Worm (Caenorhabditis elegans): ENCODE measurements around the gene K10B2.4.

Gene K10B2.4

DNA sequence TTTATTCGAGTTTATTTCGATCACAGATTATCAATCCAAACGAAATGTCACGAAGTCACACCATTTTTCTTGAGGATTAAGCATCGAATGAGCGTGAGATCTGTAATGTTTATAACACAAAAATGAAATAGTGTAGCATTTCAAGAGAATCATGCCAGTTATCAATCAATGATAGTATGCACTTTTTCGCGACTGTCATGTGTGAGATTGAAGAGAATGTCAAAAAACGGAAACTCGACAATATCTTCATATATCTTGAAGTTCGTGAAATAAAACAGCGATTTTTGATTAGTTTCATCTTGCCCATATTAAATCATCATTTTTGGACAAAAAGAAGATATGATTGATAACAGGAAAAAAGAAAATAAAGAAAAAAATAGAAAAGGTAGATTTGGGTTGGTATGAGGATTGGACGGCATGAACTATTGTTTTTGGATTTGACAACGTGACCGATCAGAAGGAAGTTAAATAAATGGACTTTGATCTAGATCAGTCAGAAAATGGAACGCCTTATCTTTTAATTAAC lies 18.3 kb upstream of the K10B2.4 start:
- no peak for TF ChIP-seq jun-1 (tag; optimal IDR thresholded peaks at IDR 0.05)
- no peak for TF ChIP-seq ets-5 (GFP tag; IDR thresholded peaks at IDR 0.05)
- TF ChIP-seq unc-30 (tag; optimal IDR thresholded peaks at IDR 0.05), result no peak
- TF ChIP-seq grh-1 (GFP tag; IDR thresholded peaks at IDR 0.05), result no peak
- no peak for TF ChIP-seq irx-1 (tag; optimal IDR thresholded peaks at IDR 0.05)
- no peak for TF ChIP-seq mab-9 (GFP tag; IDR thresholded peaks at IDR 0.05)
- no peak for TF ChIP-seq mep-1 (tag; optimal IDR thresholded peaks at IDR 0.05)
- TF ChIP-seq unc-98 (GFP tag; IDR thresholded peaks at IDR 0.05), result no peak
- TF ChIP-seq aly-2 (tag; optimal IDR thresholded peaks at IDR 0.05), result no peak
- TF ChIP-seq efl-1 (optimal IDR thresholded peaks at IDR 0.05), result no peak
- TF ChIP-seq efl-1 (GFP tag; optimal IDR thresholded peaks at IDR 0.05 in 1 of 2), result no peak
- TF ChIP-seq aha-1 (tag; optimal IDR thresholded peaks at IDR 0.05), result no peak
- peak; percentile 73 for TF ChIP-seq blmp-1 (tag; optimal IDR thresholded peaks at IDR 0.05)
- no peak for TF ChIP-seq ztf-4 (tag; optimal IDR thresholded peaks at IDR 0.05)
- TF ChIP-seq nhr-12 (tag; optimal IDR thresholded peaks at IDR 0.05), result no peak
- peak; percentile 5 for TF ChIP-seq tbx-2 (tag; optimal IDR thresholded peaks at IDR 0.05)
- TF ChIP-seq pag-3 (tag; optimal IDR thresholded peaks at IDR 0.05; ENCODE audit: borderline replicate concordance, insufficient read depth), result no peak
- no peak for TF ChIP-seq nhr-76 (tag; optimal IDR thresholded peaks at IDR 0.05)
- TF ChIP-seq nhr-47 (tag; optimal IDR thresholded peaks at IDR 0.05), result no peak
- no peak for TF ChIP-seq fkh-4 (tag; optimal IDR thresholded peaks at IDR 0.05; ENCODE audit: borderline replicate concordance)
- TF ChIP-seq ceh-82 (tag; optimal IDR thresholded peaks at IDR 0.05), result no peak
- TF ChIP-seq lin-14 (GFP tag; optimal IDR thresholded peaks at IDR 0.05), result no peak
- no peak for TF ChIP-seq ceh-8 (GFP tag; optimal IDR thresholded peaks at IDR 0.05)
- no peak for TF ChIP-seq pqm-1 (tag; optimal IDR thresholded peaks at IDR 0.05)
- peak; percentile 54 for TF ChIP-seq nhr-71 (tag; optimal IDR thresholded peaks at IDR 0.05)
- TF ChIP-seq vab-15 (tag; optimal IDR thresholded peaks at IDR 0.05), result no peak
- TF ChIP-seq xbp-1 (tag; optimal IDR thresholded peaks at IDR 0.05), result no peak
- TF ChIP-seq rnt-1 (tag; optimal IDR thresholded peaks at IDR 0.05), result no peak
- no peak for TF ChIP-seq dpl-1 (GFP tag; optimal IDR thresholded peaks at IDR 0.05)
- TF ChIP-seq nhr-19 (GFP tag; conservative IDR thresholded peaks at IDR 0.05), result no peak
- no peak for TF ChIP-seq tlp-1 (tag; optimal IDR thresholded peaks at IDR 0.05)
- TF ChIP-seq snpc-4 (tag; optimal IDR thresholded peaks at IDR 0.05), result no peak
- no peak for TF ChIP-seq C04F5.9 (tag; optimal IDR thresholded peaks at IDR 0.05)
- TF ChIP-seq ztf-11 (tag; optimal IDR thresholded peaks at IDR 0.05), result no peak
- TF ChIP-seq nhr-20 (tag; optimal IDR thresholded peaks at IDR 0.05), result peak; percentile 36
- TF ChIP-seq elt-2 (tag; optimal IDR thresholded peaks at IDR 0.05), result no peak
- peak; percentile 27 for TF ChIP-seq snu-23 (GFP tag; optimal IDR thresholded peaks at IDR 0.05)
- no peak for TF ChIP-seq ceh-88 (GFP tag; IDR thresholded peaks at IDR 0.05)
- TF ChIP-seq zip-4 (GFP tag; optimal IDR thresholded peaks at IDR 0.05), result no peak
- TF ChIP-seq elt-3 (tag; optimal IDR thresholded peaks at IDR 0.05), result peak in 4 of 6 experiments; percentile 22 to 62 (median 44)
- no peak for TF ChIP-seq ama-1 (optimal IDR thresholded peaks at IDR 0.05)
- TF ChIP-seq C34B4.2 (tag; optimal IDR thresholded peaks at IDR 0.05), result no peak
- no peak for TF ChIP-seq C16A3.4 (tag; optimal IDR thresholded peaks at IDR 0.05)
- TF ChIP-seq unc-86 (tag; optimal IDR thresholded peaks at IDR 0.05), result no peak
- peak; percentile 75 for TF ChIP-seq nhr-85 (tag)
- TF ChIP-seq pax-3 (tag; optimal IDR thresholded peaks at IDR 0.05), result no peak
